Worm (Caenorhabditis elegans) whole organism, L2 larva: ENCODE measurements around the gene F38A5.6.

Experiments
- alr-1 ChIP-seq: fragments of 150-350 bp; optimal IDR thresholded peaks from 2 replicates; lab custom pipeline; 2014; ENCODE audit warnings: missing biosample characterization, missing genetic modification characterization
- ama-1 ChIP-seq: fragments of 150-350 bp; optimal IDR thresholded peaks from 2 replicates; lab custom pipeline; 2018; ENCODE audit warnings: inconsistent platforms
- ceh-82 ChIP-seq: fragments of 150-350 bp; optimal IDR thresholded peaks from 2 replicates; lab custom pipeline; 2014; ENCODE audit warnings: missing biosample characterization, missing genetic modification characterization
- egl-27 ChIP-seq: sonication (generic microtip); optimal IDR thresholded peaks from 3 replicates; lab custom pipeline; 2017; ENCODE audit warnings: missing biosample characterization, missing genetic modification reagents, missing genetic modification characterization
- elt-3 ChIP-seq: sonication (generic microtip); optimal IDR thresholded peaks from 2 replicates; lab custom pipeline; 2017; ENCODE audit warnings: missing biosample characterization, missing genetic modification characterization
- lsy-2 ChIP-seq, 2 experiments: fragments of 150-350 bp in 1 of 2; sonication (generic microtip) in 1 of 2; optimal IDR thresholded peaks; 2 replicates each; lab custom pipeline; 2014 to 2017; ENCODE audit warnings: missing biosample characterization in 2 of 2, missing genetic modification characterization in 2 of 2
- mab-5 ChIP-seq: fragments of 150-350 bp; optimal IDR thresholded peaks from 2 replicates; lab custom pipeline; 2014; ENCODE audit warnings: missing biosample characterization, missing genetic modification characterization
- mdl-1 ChIP-seq, 2 experiments: fragments of 150-350 bp in 1 of 2; sonication (generic microtip) in 1 of 2; optimal IDR thresholded peaks; 2 replicates each; lab custom pipeline; 2017; ENCODE audit warnings: missing biosample characterization in 2 of 2, missing genetic modification characterization in 2 of 2
- nhr-12 ChIP-seq: fragments of 150-350 bp; optimal IDR thresholded peaks from 2 replicates; lab custom pipeline; 2014; ENCODE audit warnings: missing biosample characterization, missing genetic modification characterization
- nhr-77 ChIP-seq: fragments of 150-350 bp; optimal IDR thresholded peaks from 2 replicates; lab custom pipeline; 2014; ENCODE audit warnings: missing biosample characterization, missing genetic modification characterization
- skn-1 ChIP-seq: sonication (generic microtip); optimal IDR thresholded peaks from 2 replicates; lab custom pipeline; 2017; ENCODE audit warnings: missing biosample characterization, missing genetic modification characterization
- sma-9 ChIP-seq, 2 experiments: fragments of 150-350 bp in 1 of 2; sonication (generic microtip) in 1 of 2; optimal IDR thresholded peaks; 2 replicates each; lab custom pipeline; 2014 to 2016; ENCODE audit warnings: missing genetic modification characterization in 2 of 2, mild to moderate bottlenecking in 1 of 2, missing biosample characterization in 1 of 2, missing compliant biosample characterization in 1 of 2, missing genetic modification reagents in 1 of 2, moderate library complexity in 1 of 2
- unc-62 ChIP-seq: fragments of 150-350 bp; optimal IDR thresholded peaks from 2 replicates; lab custom pipeline; 2014; ENCODE audit warnings: missing biosample characterization, missing genetic modification reagents, missing genetic modification characterization
- zag-1 ChIP-seq: fragments of 150-350 bp; optimal IDR thresholded peaks from 2 replicates; lab custom pipeline; 2014; ENCODE audit warnings: missing biosample characterization, missing genetic modification characterization

- TF ChIP-seq nhr-12 (tag; lab: Kevin White, UChicago) (no peak), mab-5 (tag; lab: Kevin White, UChicago) (no peak), lsy-2 (tag; optimal IDR thresholded peaks at IDR 0.05; lab: Kevin White, UChicago) (no peak), ama-1 (lab: Kevin White, UChicago) (no peak), elt-3 (tag; lab: Kevin White, UChicago) (no peak), unc-62 (GFP tag; lab: Kevin White, UChicago) (no peak), egl-27 (no peak), mdl-1 (tag; optimal IDR thresholded peaks at IDR 0.05; lab: Kevin White, UChicago) (no peak), zag-1 (no peak), skn-1 (tag; lab: Kevin White, UChicago) (no peak), alr-1 (tag; lab: Kevin White, UChicago) (no peak), nhr-77 (no peak), sma-9 (GFP tag; optimal IDR thresholded peaks at IDR 0.05; lab: Kevin White, UChicago) (no peak), sma-9 (tag; optimal IDR thresholded peaks at IDR 0.05; lab: Kevin White, UChicago) (no peak), ceh-82 (no peak)
These were observed 35.2 kb downstream of the F38A5.6 start for ce11 chrIV:6562039-6562438.
